Fruit fly (Drosophila melanogaster) whole organism: ENCODE measurements around the gene CG11037.

ENCODE experiments used
- CG8478 ChIP-seq: fragments of >200 bp; optimal IDR thresholded peaks from 2 replicates; lab custom pipeline; 2018; ENCODE audit warnings: inconsistent platforms
- pan ChIP-seq: fragments of >200 bp; optimal IDR thresholded peaks from 2 replicates; lab custom pipeline; 2017
- psq ChIP-seq: fragments of >200 bp; optimal IDR thresholded peaks from 2 replicates; lab custom pipeline; 2017
- usp ChIP-seq: fragments of >200 bp; optimal IDR thresholded peaks from 2 replicates; lab custom pipeline; 2017; ENCODE audit warnings: missing biosample characterization, missing genetic modification characterization, mixed read lengths

dm6 chr3L:20990231-20990630 is 29.0 kb upstream of the CG11037 start:
- TF ChIP-seq psq (lab: Kevin White, UChicago) (no peak), CG8478 (no peak), usp (GFP tag; lab: Kevin White, UChicago) (no peak), pan (no peak)
